Worm (Caenorhabditis elegans) whole organism, L4 larva: Measurements from ENCODE around the gene ceh-24.

Experiments
- F10B5.3 ChIP-seq: sonication (generic microtip); optimal IDR thresholded peaks from 2 replicates; lab custom pipeline; 2016; ENCODE audit warnings: mild to moderate bottlenecking, missing genetic modification characterization, missing compliant biosample characterization
- ama-1 ChIP-seq: fragments of 150-350 bp; optimal IDR thresholded peaks from 2 replicates; lab custom pipeline; 2014; ENCODE audit warnings: inconsistent platforms, mixed read lengths
- ceh-82 ChIP-seq: sonication (generic microtip); optimal IDR thresholded peaks from 2 replicates; lab custom pipeline; 2017; ENCODE audit warnings: missing biosample characterization, missing genetic modification characterization
- daf-12 ChIP-seq: fragments of 150-350 bp; optimal IDR thresholded peaks from 2 replicates; lab custom pipeline; 2014; ENCODE audit warnings: missing biosample characterization, missing genetic modification reagents, missing genetic modification characterization
- lsy-2 ChIP-seq, 2 experiments: fragments of 150-350 bp in 1 of 2; sonication (generic microtip) in 1 of 2; optimal IDR thresholded peaks; 2 replicates each; lab custom pipeline; 2014 to 2017; ENCODE audit warnings: missing biosample characterization in 2 of 2, missing genetic modification characterization in 2 of 2
- mdl-1 ChIP-seq, 2 experiments: fragments of 150-350 bp in 1 of 2; sonication (generic microtip) in 1 of 2; optimal IDR thresholded peaks; 2 replicates each; lab custom pipeline; 2014 to 2017; ENCODE audit warnings: missing biosample characterization in 2 of 2, missing genetic modification characterization in 2 of 2
- nhr-25 ChIP-seq: sonication (generic microtip); optimal IDR thresholded peaks from 2 replicates; lab custom pipeline; 2017; ENCODE audit warnings: missing genetic modification characterization, mild to moderate bottlenecking, missing compliant biosample characterization, antibody characterized with exemption, moderate library complexity, borderline replicate concordance; ENCODE audit not compliant: insufficient read depth
- nhr-77 ChIP-seq: fragments of 150-350 bp; optimal IDR thresholded peaks from 2 replicates; lab custom pipeline; 2014; ENCODE audit warnings: missing biosample characterization, missing genetic modification characterization
- pha-4 ChIP-seq, 2 experiments: fragments of 150-350 bp in 1 of 2; fragments of 200-800 bp in 1 of 2; sonication (Bioruptor generic) in 1 of 2; IDR thresholded peaks in 1 of 2; optimal IDR thresholded peaks in 1 of 2; 2 replicates each; pipeline versions ENCODE4 v1.3.6 to Lab custom; 2014 to 2022; ENCODE audit warnings: missing genetic modification characterization in 2 of 2, missing genetic modification reagents in 2 of 2, missing biosample characterization in 1 of 2, missing compliant biosample characterization in 1 of 2
- sdz-12 ChIP-seq: fragments of 200-800 bp; sonication (Bioruptor generic); optimal IDR thresholded peaks from 2 replicates; lab custom pipeline; 2018; ENCODE audit warnings: mild to moderate bottlenecking, missing genetic modification characterization, missing compliant biosample characterization
- snpc-4 ChIP-seq: fragments of 150-350 bp; optimal IDR thresholded peaks from 2 replicates; lab custom pipeline; 2014; ENCODE audit warnings: missing biosample characterization, missing genetic modification characterization
- unc-62 ChIP-seq, 3 experiments: fragments of 150-350 bp in 1 of 3; sonication (generic microtip); optimal IDR thresholded peaks in 2 of 3; peaks in 1 of 3; 1 replicate in 1 of 3; 2 replicates in 2 of 3; lab custom pipeline; 2014 to 2017; ENCODE audit warnings: missing biosample characterization in 3 of 3, missing genetic modification characterization in 3 of 3, missing genetic modification reagents in 3 of 3, missing genotype in 1 of 3
- zag-1 ChIP-seq: fragments of 150-350 bp; optimal IDR thresholded peaks from 2 replicates; lab custom pipeline; 2014; ENCODE audit warnings: missing biosample characterization, missing genetic modification characterization

DNA sequence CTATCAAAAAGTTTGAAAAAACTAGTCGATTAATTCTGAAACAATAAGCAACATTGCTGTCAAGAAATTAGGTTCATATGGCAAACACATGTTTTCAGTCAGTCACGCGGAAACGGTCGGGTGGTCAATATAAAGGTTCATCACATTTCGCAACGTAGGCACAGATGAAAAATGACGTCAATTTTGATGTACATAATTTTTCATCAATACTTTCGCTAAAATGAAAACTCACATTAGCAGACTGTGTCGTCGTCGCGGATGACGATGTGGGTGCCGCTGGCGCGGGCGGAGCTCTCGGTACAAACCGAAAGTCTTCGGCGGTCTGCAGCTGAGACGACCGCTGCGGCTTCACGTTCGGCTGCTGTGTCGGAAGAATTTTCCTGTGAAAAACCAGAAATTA, 9.1 kb upstream of the ceh-24 start, which contains the start of gene swan-2:
- TF ChIP-seq zag-1 (tag; lab: Kevin White, UChicago) (no peak), lsy-2 (tag; optimal IDR thresholded peaks at IDR 0.05; lab: Kevin White, UChicago) (no peak), daf-12 (tag; lab: Kevin White, UChicago) (no peak), sdz-12 (GFP tag; lab: Kevin White, UChicago) (no peak), mdl-1 (tag; optimal IDR thresholded peaks at IDR 0.05; lab: Kevin White, UChicago) (no peak), ceh-82 (tag; lab: Kevin White, UChicago) (no peak), F10B5.3 (no peak), unc-62 (GFP tag; optimal IDR thresholded peaks at IDR 0.05 in 1 of 2; lab: Kevin White, UChicago) (peak in 1 of 2 experiments; percentile 82), unc-62 (tag; optimal IDR thresholded peaks at IDR 0.05; lab: Kevin White, UChicago) (no peak), nhr-77 (tag; lab: Kevin White, UChicago) (no peak), pha-4 (GFP tag; IDR thresholded peaks at IDR 0.05; lab: Robert Waterston, UW) (no peak), pha-4 (tag; optimal IDR thresholded peaks at IDR 0.05; lab: Kevin White, UChicago) (no peak), ama-1 (no peak), nhr-25 (tag; lab: Kevin White, UChicago) (no peak), snpc-4 (tag; lab: Kevin White, UChicago) (no peak)
